Worm (Caenorhabditis elegans) whole organism, L3 larva: ENCODE results near the gene fbxb-26.

Experiments used
- R02D3.7 ChIP-seq: fragments of 150-350 bp; optimal IDR thresholded peaks from 2 replicates; lab custom pipeline; 2014; ENCODE audit warnings: missing biosample characterization, missing genetic modification characterization
- aly-2 ChIP-seq: fragments of 150-350 bp; optimal IDR thresholded peaks from 2 replicates; lab custom pipeline; 2014; ENCODE audit warnings: missing biosample characterization, missing genetic modification characterization
- ceh-16 ChIP-seq: sonication (generic microtip); optimal IDR thresholded peaks from 2 replicates; lab custom pipeline; 2017; ENCODE audit warnings: missing biosample characterization, missing genetic modification characterization
- ceh-28 ChIP-seq: fragments of 150-350 bp; optimal IDR thresholded peaks from 2 replicates; lab custom pipeline; 2014; ENCODE audit warnings: missing biosample characterization, missing genetic modification reagents, missing genetic modification characterization
- ceh-82 ChIP-seq: fragments of 150-350 bp; optimal IDR thresholded peaks from 2 replicates; lab custom pipeline; 2014; ENCODE audit warnings: missing biosample characterization, missing genetic modification characterization
- daf-12 ChIP-seq: fragments of 150-350 bp; optimal IDR thresholded peaks from 2 replicates; lab custom pipeline; 2014; ENCODE audit warnings: missing biosample characterization, missing genetic modification reagents, missing genetic modification characterization
- egl-27 ChIP-seq: sonication (generic microtip); optimal IDR thresholded peaks from 4 replicates; lab custom pipeline; 2017; ENCODE audit warnings: missing biosample characterization, missing genetic modification reagents, missing genetic modification characterization
- egl-5 ChIP-seq: fragments of 150-350 bp; optimal IDR thresholded peaks from 2 replicates; lab custom pipeline; 2017; ENCODE audit warnings: missing biosample characterization, missing genetic modification reagents, missing genetic modification characterization, inconsistent platforms
- elt-1 ChIP-seq: fragments of 150-350 bp; optimal IDR thresholded peaks from 2 replicates; lab custom pipeline; 2014; ENCODE audit warnings: missing biosample characterization, missing genetic modification characterization
- elt-2 ChIP-seq: sonication (generic microtip); optimal IDR thresholded peaks from 2 replicates; lab custom pipeline; 2016; ENCODE audit warnings: missing genetic modification reagents, mild to moderate bottlenecking, missing genetic modification characterization, missing compliant biosample characterization
- eor-1 ChIP-seq, 2 experiments: fragments of 150-350 bp; optimal IDR thresholded peaks; 2 replicates each; lab custom pipeline; 2014 to 2018; ENCODE audit warnings: missing biosample characterization in 2 of 2, missing genetic modification characterization in 2 of 2
- fkh-10 ChIP-seq: sonication (generic microtip); optimal IDR thresholded peaks from 2 replicates; lab custom pipeline; 2017; ENCODE audit warnings: missing biosample characterization, missing genetic modification reagents, missing genetic modification characterization
- fkh-2 ChIP-seq: fragments of 150-350 bp; optimal IDR thresholded peaks from 2 replicates; lab custom pipeline; 2014; ENCODE audit warnings: missing biosample characterization, missing genetic modification reagents, missing genetic modification characterization
- hmg-11 ChIP-seq: sonication (generic microtip); optimal IDR thresholded peaks from 2 replicates; lab custom pipeline; 2016; ENCODE audit warnings: missing genetic modification characterization, missing compliant biosample characterization
- jun-1 ChIP-seq: fragments of 150-350 bp; optimal IDR thresholded peaks from 2 replicates; lab custom pipeline; 2014; ENCODE audit warnings: missing biosample characterization, missing genetic modification reagents, missing genetic modification characterization
- lin-15B ChIP-seq: fragments of 150-350 bp; optimal IDR thresholded peaks from 2 replicates; lab custom pipeline; 2014; ENCODE audit warnings: missing biosample characterization, missing genetic modification characterization
- lin-39 ChIP-seq: fragments of 150-350 bp; optimal IDR thresholded peaks from 2 replicates; lab custom pipeline; 2018; ENCODE audit warnings: missing biosample characterization, missing genetic modification reagents, missing genetic modification characterization
- mml-1 ChIP-seq: fragments of 150-350 bp; sonication (generic microtip); optimal IDR thresholded peaks from 3 replicates; lab custom pipeline; 2014; ENCODE audit warnings: missing biosample characterization, missing genetic modification characterization
- nhr-11 ChIP-seq: fragments of 150-350 bp; optimal IDR thresholded peaks from 2 replicates; lab custom pipeline; 2014; ENCODE audit warnings: missing biosample characterization, missing genetic modification characterization
- nhr-23 ChIP-seq: fragments of 150-350 bp; optimal IDR thresholded peaks from 2 replicates; lab custom pipeline; 2014; ENCODE audit warnings: missing biosample characterization, missing genetic modification reagents, missing genetic modification characterization
- nhr-28 ChIP-seq: fragments of 150-350 bp; optimal IDR thresholded peaks from 2 replicates; lab custom pipeline; 2014; ENCODE audit warnings: missing biosample characterization, missing genetic modification characterization
- nhr-67 ChIP-seq: fragments of 150-350 bp; optimal IDR thresholded peaks from 2 replicates; lab custom pipeline; 2014; ENCODE audit warnings: missing biosample characterization, missing genetic modification characterization
- nhr-77 ChIP-seq: fragments of 150-350 bp; optimal IDR thresholded peaks from 2 replicates; lab custom pipeline; 2014; ENCODE audit warnings: missing biosample characterization, missing genetic modification characterization
- pqm-1 ChIP-seq: fragments of 150-350 bp; optimal IDR thresholded peaks from 2 replicates; lab custom pipeline; 2017; ENCODE audit warnings: missing biosample characterization, missing genetic modification characterization, inconsistent platforms
- sea-2 ChIP-seq: fragments of 150-350 bp; sonication (generic microtip); optimal IDR thresholded peaks from 4 replicates; lab custom pipeline; 2014; ENCODE audit warnings: missing biosample characterization, missing genetic modification reagents, missing genetic modification characterization
- skn-1 ChIP-seq: fragments of 150-350 bp; optimal IDR thresholded peaks from 2 replicates; lab custom pipeline; 2014; ENCODE audit warnings: missing biosample characterization, missing genetic modification characterization
- snpc-4 ChIP-seq: fragments of 150-350 bp; optimal IDR thresholded peaks from 2 replicates; lab custom pipeline; 2014; ENCODE audit warnings: missing biosample characterization, missing genetic modification characterization
- tbx-2 ChIP-seq: sonication (generic microtip); optimal IDR thresholded peaks from 2 replicates; lab custom pipeline; 2016; ENCODE audit warnings: mild to moderate bottlenecking, missing genetic modification characterization, missing compliant biosample characterization
- unc-39 ChIP-seq: sonication (generic microtip); optimal IDR thresholded peaks from 4 replicates; lab custom pipeline; 2017; ENCODE audit warnings: missing biosample characterization, missing genetic modification characterization
- unc-62 ChIP-seq: fragments of 150-350 bp; sonication (generic microtip); optimal IDR thresholded peaks from 4 replicates; lab custom pipeline; 2014; ENCODE audit warnings: missing biosample characterization, missing genetic modification reagents, missing genetic modification characterization
- zag-1 ChIP-seq: fragments of 150-350 bp; optimal IDR thresholded peaks from 2 replicates; lab custom pipeline; 2014; ENCODE audit warnings: missing biosample characterization, missing genetic modification characterization
- ztf-11 ChIP-seq: fragments of 150-350 bp; optimal IDR thresholded peaks from 2 replicates; lab custom pipeline; 2014; ENCODE audit warnings: missing biosample characterization, missing genetic modification characterization

Gene fbxb-26

DNA sequence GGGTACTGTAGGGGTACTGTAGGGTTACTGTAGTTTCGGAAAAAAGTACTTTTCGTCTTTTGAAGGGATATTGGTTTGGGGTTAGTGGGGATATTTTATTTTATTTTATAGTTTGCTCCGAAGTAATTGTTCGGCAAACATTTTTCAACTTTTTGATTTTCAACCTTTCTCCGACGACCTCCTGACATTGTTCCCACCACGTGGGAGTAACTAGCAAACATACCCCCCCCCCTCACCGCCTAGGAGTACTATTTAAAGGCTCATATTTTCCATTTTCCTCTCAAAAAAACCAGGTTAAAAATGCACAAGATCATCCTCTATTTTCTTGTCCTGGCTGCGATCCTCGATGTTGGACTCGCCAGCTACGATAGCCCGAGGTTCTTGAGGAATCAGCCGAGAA, 16.3 kb upstream of the fbxb-26 start, which contains the start of gene srlf-29:
srlf-29 (plus strand) TSS at position 301 of the 400 bp plus-strand sequence.
- TF ChIP-seq egl-27 (tag; lab: Kevin White, UChicago) (no peak), tbx-2 (tag; lab: Kevin White, UChicago) (no peak), unc-39 (no peak), ceh-16 (tag; lab: Kevin White, UChicago) (no peak), nhr-11 (tag; lab: Kevin White, UChicago) (no peak), zag-1 (tag; lab: Kevin White, UChicago) (no peak), snpc-4 (tag; lab: Kevin White, UChicago) (no peak), pqm-1 (tag; lab: Kevin White, UChicago) (no peak), unc-62 (GFP tag; lab: Kevin White, UChicago) (no peak), R02D3.7 (tag; lab: Kevin White, UChicago) (no peak), eor-1 (tag; optimal IDR thresholded peaks at IDR 0.05; lab: Kevin White, UChicago) (no peak), elt-1 (tag; lab: Kevin White, UChicago) (no peak), aly-2 (tag; lab: Kevin White, UChicago) (no peak), fkh-2 (tag; lab: Kevin White, UChicago) (no peak), fkh-10 (GFP tag; lab: Kevin White, UChicago) (no peak), egl-5 (tag; lab: Kevin White, UChicago) (no peak), nhr-77 (tag; lab: Kevin White, UChicago) (no peak), nhr-28 (tag; lab: Kevin White, UChicago) (no peak), ztf-11 (tag; lab: Kevin White, UChicago) (no peak), nhr-67 (tag; lab: Kevin White, UChicago) (no peak)

DNA sequence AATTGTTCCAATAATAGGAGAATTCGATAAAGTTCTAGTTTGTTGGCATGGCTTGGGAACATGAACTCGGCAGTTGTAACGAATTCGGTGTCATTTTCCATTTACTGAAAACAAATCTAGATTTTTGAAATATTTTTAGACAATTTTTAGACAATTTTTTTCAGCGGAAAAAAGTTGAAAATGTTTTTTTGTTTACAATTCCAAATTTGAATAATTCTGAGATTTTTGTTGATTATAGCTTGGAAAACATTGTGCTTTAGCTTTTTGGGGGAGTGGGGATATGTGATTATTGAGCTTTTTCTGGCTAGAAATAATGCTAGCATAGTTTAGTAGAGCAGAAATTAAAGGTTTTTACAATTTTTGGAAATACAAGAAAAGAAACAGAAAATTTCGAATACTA, 13.4 kb upstream of the fbxb-26 start, which contains the start of gene srw-97:
srw-97 (minus strand) TSS at position 101 of the 400 bp plus-strand sequence.
- TF ChIP-seq pqm-1 (tag; lab: Kevin White, UChicago) (no peak), lin-39 (tag; lab: Kevin White, UChicago) (no peak), lin-15B (no peak), egl-5 (tag; lab: Kevin White, UChicago) (no peak), skn-1 (no peak), fkh-2 (tag; lab: Kevin White, UChicago) (no peak), ceh-82 (tag; lab: Kevin White, UChicago) (no peak), nhr-67 (tag; lab: Kevin White, UChicago) (no peak), mml-1 (tag; lab: Kevin White, UChicago) (no peak), R02D3.7 (tag; lab: Kevin White, UChicago) (no peak), ztf-11 (tag; lab: Kevin White, UChicago) (no peak)

DNA sequence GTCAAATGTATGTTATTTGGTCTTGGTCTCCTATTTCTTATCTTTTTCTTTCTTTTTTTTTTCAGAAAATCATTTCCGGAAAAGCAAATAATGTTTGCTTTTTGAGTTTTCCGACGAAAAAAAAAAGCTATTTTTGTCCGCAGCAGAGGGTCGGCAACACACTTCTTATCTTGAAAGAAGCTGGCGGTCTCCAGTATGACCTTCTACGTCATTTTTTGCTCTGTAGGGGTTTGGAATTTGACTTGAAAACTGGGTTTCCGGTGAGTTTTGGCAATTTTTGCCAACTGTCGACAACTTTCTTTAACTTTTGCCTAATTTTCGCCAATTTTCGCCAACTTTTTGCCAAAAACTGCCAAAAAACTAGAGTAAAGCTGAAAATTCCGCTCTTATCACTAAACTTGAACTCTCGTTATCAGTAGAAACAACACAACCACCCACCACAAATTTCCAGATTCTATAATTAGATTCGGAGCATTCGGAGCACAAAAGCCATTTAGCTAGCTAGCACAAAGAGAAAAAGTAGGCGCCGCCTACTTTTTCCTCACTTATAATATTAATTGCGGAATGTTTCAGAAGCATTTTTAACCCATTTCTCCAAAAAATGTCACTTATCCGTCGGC, 11.9 kb upstream of the fbxb-26 start, which contains the start of gene nhx-6:
nhx-6 (plus strand) TSS at position 570 of the 620 bp plus-strand sequence.
- TF ChIP-seq ceh-16 (tag; lab: Kevin White, UChicago) (no peak), elt-2 (peak; percentile 66), pqm-1 (tag; lab: Kevin White, UChicago) (peak; percentile 5), jun-1 (tag; lab: Kevin White, UChicago) (no peak), nhr-11 (tag; lab: Kevin White, UChicago) (no peak), snpc-4 (tag; lab: Kevin White, UChicago) (no peak), daf-12 (tag; lab: Kevin White, UChicago) (no peak)

DNA sequence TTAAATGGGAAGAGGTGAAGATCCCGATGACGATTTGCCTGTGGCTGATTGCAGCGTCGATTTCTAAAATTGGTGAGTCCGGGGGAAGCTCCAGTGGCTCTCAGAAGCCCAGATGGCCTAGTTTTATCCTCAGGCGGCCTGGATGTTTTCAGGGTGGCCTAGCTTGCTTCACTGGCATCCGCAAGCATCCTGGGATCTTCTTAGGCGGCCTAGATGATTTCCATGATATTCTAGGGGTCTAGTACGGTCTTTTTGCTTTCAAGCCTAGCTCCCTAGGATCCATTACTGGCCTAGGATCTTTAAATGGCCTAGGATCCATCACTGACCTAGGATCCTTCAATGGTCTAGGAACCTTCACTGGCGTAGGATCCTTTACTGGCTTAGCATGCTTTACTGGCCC, 11.3 kb upstream of the fbxb-26 start:
- TF ChIP-seq fkh-2 (tag; lab: Kevin White, UChicago): no peak

DNA sequence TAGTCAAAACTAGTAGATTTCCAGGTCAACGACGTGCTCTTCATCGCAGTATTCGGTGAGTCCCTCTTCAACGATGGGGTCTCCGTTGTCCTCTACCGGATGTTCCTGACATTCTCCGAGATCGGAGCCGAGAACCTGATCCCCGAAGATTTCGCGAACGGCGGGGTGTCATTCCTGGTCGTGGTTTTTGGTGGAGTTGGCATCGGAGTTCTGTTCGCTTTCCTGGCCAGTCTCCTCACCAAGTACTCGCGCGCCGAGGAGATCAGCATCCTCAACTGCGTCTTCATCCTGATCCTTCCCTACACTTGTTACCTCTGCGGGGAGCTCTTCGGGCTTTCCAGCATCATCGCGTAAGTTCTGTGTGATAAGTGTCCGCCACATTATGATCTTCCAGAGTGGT, 9.6 kb upstream of the fbxb-26 start:
- TF ChIP-seq sea-2 (GFP tag; lab: Kevin White, UChicago): no peak
- TF ChIP-seq ceh-28 (tag; lab: Kevin White, UChicago): no peak
- no peak for TF ChIP-seq elt-2
- no peak for TF ChIP-seq zag-1 (tag; lab: Kevin White, UChicago)
- TF ChIP-seq nhr-23: no peak
- TF ChIP-seq hmg-11: no peak
- TF ChIP-seq R02D3.7 (tag; lab: Kevin White, UChicago): no peak
- no peak for TF ChIP-seq elt-1 (tag; lab: Kevin White, UChicago)
- no peak for TF ChIP-seq nhr-77 (tag; lab: Kevin White, UChicago)
- TF ChIP-seq, all 47 proteins: peak for 0
